Fruit fly (Drosophila melanogaster) whole organism: Measurements from ENCODE around the gene CG10345.

Source experiments
- CG8478 ChIP-seq: fragments of >200 bp; optimal IDR thresholded peaks from 2 replicates; lab custom pipeline; 2018; ENCODE audit warnings: inconsistent platforms
- pan ChIP-seq: fragments of >200 bp; optimal IDR thresholded peaks from 2 replicates; lab custom pipeline; 2017
- psq ChIP-seq: fragments of >200 bp; optimal IDR thresholded peaks from 2 replicates; lab custom pipeline; 2017
- usp ChIP-seq: fragments of >200 bp; optimal IDR thresholded peaks from 2 replicates; lab custom pipeline; 2017; ENCODE audit warnings: missing biosample characterization, missing genetic modification characterization, mixed read lengths

DNA sequence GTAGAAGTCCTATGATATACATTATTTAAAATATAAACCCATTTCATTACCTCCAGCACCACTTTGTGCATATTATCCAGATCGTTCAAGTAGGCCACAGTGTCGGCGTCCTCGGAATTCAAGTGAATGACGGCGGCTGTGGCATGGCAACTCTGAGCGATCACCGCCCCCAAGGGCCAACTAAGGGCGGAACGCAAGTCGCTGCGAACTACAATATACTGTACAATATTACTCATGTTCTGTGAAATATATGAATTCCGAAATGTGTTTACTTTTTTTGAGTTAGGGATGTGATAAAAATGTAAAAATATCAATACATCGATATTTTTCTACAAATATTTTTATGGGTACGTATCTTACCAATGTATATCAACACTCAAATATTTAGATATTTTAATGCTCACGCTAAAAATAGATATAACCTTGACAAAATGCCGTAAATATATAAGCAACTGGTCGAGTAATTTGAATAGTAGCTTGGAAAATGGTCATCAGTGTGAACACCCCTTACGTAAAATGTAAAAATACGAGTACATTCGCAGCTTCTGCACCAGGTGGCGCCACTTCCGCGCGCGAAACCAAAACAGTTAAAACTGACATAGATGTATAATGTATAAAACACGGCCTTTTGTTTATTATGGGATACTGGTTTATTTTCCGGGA is 31.0 kb downstream of the CG10345 start, which contains the start of gene CG14903:
- TF ChIP-seq usp (no peak), CG8478 (no peak), pan (no peak), psq (lab: Kevin White, UChicago) (no peak)
